Fruit fly (Drosophila melanogaster) Kc167 (cell line): ENCODE data around the gene Acp98AB.

ENCODE experiments used
- Myc ChIP-seq: fragments of >200 bp; optimal IDR thresholded peaks from 2 replicates; lab custom pipeline; 2017; ENCODE audit warnings: missing external identifiers
- Sin3A ChIP-seq: fragments of >200 bp; optimal IDR thresholded peaks from 2 replicates; lab custom pipeline; 2018; ENCODE audit warnings: missing external identifiers

- TF ChIP-seq Myc (lab: Kevin White, UChicago) (no peak), Sin3A (lab: Kevin White, UChicago) (no peak)
Observed at dm6 chr3R:27681799-27682198, 12.9 kb upstream of the Acp98AB start, which contains the start of gene Sce.
